Fruit fly (Drosophila melanogaster): ENCODE results near the gene beg.
A peak's percentile ranks its signal among the peaks of the same experiment; 100 is the strongest.

The beg gene

dm6 chr3L:17015663-17016575, 19.5 kb upstream of the beg start, which contains the start of the genes CG6664 and CG7728 (continued):
- peak; percentile 16; the same call in 2 of the 3 replicates for TF ChIP-seq Opbp (GFP tag; IDR thresholded peaks at IDR 0.05; ENCODE audit: partially characterized antibody)
- peak; percentile 40 for TF ChIP-seq CG12942 (GFP tag; optimal IDR thresholded peaks at IDR 0.05)
- TF ChIP-seq Sry-δ (GFP tag; optimal IDR thresholded peaks at IDR 0.05): peak; percentile 89
- TF ChIP-seq D (optimal IDR thresholded peaks at IDR 0.05): no peak
- TF ChIP-seq D (GFP tag; optimal IDR thresholded peaks at IDR 0.05): peak; percentile 33
- TF ChIP-seq tx (GFP tag; optimal IDR thresholded peaks at IDR 0.05): peak; percentile 36
- peak; percentile 38 for TF ChIP-seq Ssrp (tag; optimal IDR thresholded peaks at IDR 0.05)
- peak; percentile 82 for TF ChIP-seq CG4707 (GFP tag; optimal IDR thresholded peaks at IDR 0.05)
- peak; percentile 82 for TF ChIP-seq slbo (GFP tag; IDR thresholded peaks at IDR 0.05)
- peak; percentile 35 for TF ChIP-seq Dip3 (GFP tag; optimal IDR thresholded peaks at IDR 0.05)
- peak; percentile 20 for TF ChIP-seq CG16863 (GFP tag; optimal IDR thresholded peaks at IDR 0.05)
- peak; percentile 61 for TF ChIP-seq CG1603 (tag; optimal IDR thresholded peaks at IDR 0.05)
- no peak for TF ChIP-seq CG17328 (GFP tag; IDR thresholded peaks at IDR 0.05)
- no peak for TF ChIP-seq CG11723 (GFP tag; optimal IDR thresholded peaks at IDR 0.05)
- TF ChIP-seq Blimp-1 (GFP tag; optimal IDR thresholded peaks at IDR 0.05): peak; percentile 6
- no peak for TF ChIP-seq oc (tag; optimal IDR thresholded peaks at IDR 0.05)
- no peak for TF ChIP-seq CG6813 (GFP tag; optimal IDR thresholded peaks at IDR 0.05)
- TF ChIP-seq CG30020 (tag; optimal IDR thresholded peaks at IDR 0.05): peak; percentile 45
- TF ChIP-seq CG14014 (GFP tag; IDR thresholded peaks at IDR 0.05): peak; percentile 25
- TF ChIP-seq nau (GFP tag; optimal IDR thresholded peaks at IDR 0.05): no peak
- no peak for TF ChIP-seq wdn (GFP tag; IDR thresholded peaks at IDR 0.05)
- TF ChIP-seq CG3065 (GFP tag; optimal IDR thresholded peaks at IDR 0.05): no peak
- TF ChIP-seq CG3407 (GFP tag; optimal IDR thresholded peaks at IDR 0.05): no peak
- TF ChIP-seq CG18476 (GFP tag; optimal IDR thresholded peaks at IDR 0.05): peak; percentile 40
- TF ChIP-seq B-H1 (GFP tag; IDR thresholded peaks at IDR 0.05): 0 out of 3 replicates have a peak, but pooled peaks have one; percentile 13
- peak; percentile 7 for TF ChIP-seq eyg (GFP tag; optimal IDR thresholded peaks at IDR 0.05)
- TF ChIP-seq CG7928 (GFP tag; optimal IDR thresholded peaks at IDR 0.05): peak; percentile 91
- TF ChIP-seq bsh (GFP tag; optimal IDR thresholded peaks at IDR 0.05): no peak
- TF ChIP-seq CG6272 (GFP tag; IDR thresholded peaks at IDR 0.05): peak; percentile 44
- peak; percentile 1 for TF ChIP-seq CG18011 (GFP tag; optimal IDR thresholded peaks at IDR 0.05)
- no peak for TF ChIP-seq dan (GFP tag; IDR thresholded peaks at IDR 0.05)
- TF ChIP-seq CG6854 (GFP tag; optimal IDR thresholded peaks at IDR 0.05): no peak
- no peak for TF ChIP-seq Mes4 (GFP tag; optimal IDR thresholded peaks at IDR 0.05)
- TF ChIP-seq CG14441 (GFP tag; IDR thresholded peaks at IDR 0.05): peak; percentile 51
- no peak for TF ChIP-seq usp (GFP tag; optimal IDR thresholded peaks at IDR 0.05)
- TF ChIP-seq CG6683 (GFP tag; optimal IDR thresholded peaks at IDR 0.05): no peak
- TF ChIP-seq MTF-1 (GFP tag; optimal IDR thresholded peaks at IDR 0.05; ENCODE audit: borderline replicate concordance): peak; percentile 54
- TF ChIP-seq sisA (GFP tag; IDR thresholded peaks at IDR 0.05): peak; percentile 60
- no peak for TF ChIP-seq chinmo (GFP tag; IDR thresholded peaks at IDR 0.05; ENCODE audit: partially characterized antibody)
- TF ChIP-seq Aef1 (GFP tag; IDR thresholded peaks at IDR 0.05): peak; percentile 54; the same call in 2 of the 3 replicates
- peak in 1 of 2 experiments; percentile 59 for TF ChIP-seq tll (GFP tag; optimal IDR thresholded peaks at IDR 0.05)
- no peak for TF ChIP-seq CG4730 (GFP tag; IDR thresholded peaks at IDR 0.05)
- peak; percentile 9 for TF ChIP-seq ab (GFP tag; optimal IDR thresholded peaks at IDR 0.05)
- no peak for TF ChIP-seq NK7.1 (GFP tag; optimal IDR thresholded peaks at IDR 0.05)
- TF ChIP-seq CG3847 (GFP tag; IDR thresholded peaks at IDR 0.05): peak; percentile 52
- peak; percentile 46 for TF ChIP-seq Hsf (GFP tag; optimal IDR thresholded peaks at IDR 0.05)
- TF ChIP-seq zfh2 (GFP tag; optimal IDR thresholded peaks at IDR 0.05): peak; percentile 33
- TF ChIP-seq CG7357 (GFP tag; IDR thresholded peaks at IDR 0.05): no peak
- peak; percentile 88 for TF ChIP-seq row (GFP tag; IDR thresholded peaks at IDR 0.05)

Measured in whole organism, embryonic.